Fruit fly (Drosophila melanogaster) whole organism, pupa: ENCODE measurements around the gene CG45011.

Source experiments
- CG10348 ChIP-seq: fragments of 200-800 bp; sonication (Bioruptor generic); IDR thresholded peaks from 2 replicates; pipeline ENCODE4 v1.3.6; 2022; ENCODE audit warnings: missing biosample characterization, missing genetic modification characterization
- CG12605 ChIP-seq: fragments of 200-800 bp; sonication (Bioruptor generic); IDR thresholded peaks from 2 replicates; pipeline ENCODE4 v1.3.6; 2022; ENCODE audit warnings: missing biosample characterization, missing genetic modification characterization
- CG13204 ChIP-seq: fragments of 200-800 bp; sonication (Bioruptor generic); optimal IDR thresholded peaks from 2 replicates; lab custom pipeline; 2018; ENCODE audit warnings: missing biosample characterization, mild to moderate bottlenecking, missing genetic modification characterization, moderate library complexity
- CG14655 ChIP-seq: fragments of 200-800 bp; sonication (Bioruptor generic); optimal IDR thresholded peaks from 3 replicates; lab custom pipeline; 2017; ENCODE audit warnings: mild to moderate bottlenecking, missing biosample characterization, missing genetic modification reagents, missing genetic modification characterization
- CG15710 ChIP-seq: fragments of 200-800 bp; sonication (Bioruptor generic); optimal IDR thresholded peaks from 2 replicates; lab custom pipeline; 2018; ENCODE audit warnings: missing biosample characterization, mild to moderate bottlenecking, missing genetic modification characterization, moderate library complexity
- CG17806 ChIP-seq: fragments of 200-800 bp; sonication (Bioruptor generic); optimal IDR thresholded peaks from 2 replicates; lab custom pipeline; 2018; ENCODE audit warnings: missing biosample characterization, mild to moderate bottlenecking, missing genetic modification characterization, moderate library complexity
- CG32121 ChIP-seq: fragments of 200-800 bp; sonication (Bioruptor generic); IDR thresholded peaks from 2 replicates; pipeline ENCODE4 v1.3.6; 2022; ENCODE audit warnings: missing biosample characterization, missing genetic modification characterization
- CG34367 ChIP-seq: fragments of 200-800 bp; sonication (Bioruptor generic); optimal IDR thresholded peaks from 2 replicates; lab custom pipeline; 2018; ENCODE audit warnings: missing biosample characterization, mild to moderate bottlenecking, missing genetic modification characterization
- CG4496 ChIP-seq: fragments of 200-800 bp; sonication (Bioruptor generic); IDR thresholded peaks from 3 replicates; pipeline ENCODE4 v1.3.6; 2022; ENCODE audit warnings: missing biosample characterization, missing genetic modification characterization
- CG8159 ChIP-seq: fragments of 200-800 bp; sonication (Bioruptor generic); optimal IDR thresholded peaks from 3 replicates; lab custom pipeline; 2018; ENCODE audit warnings: missing biosample characterization, mild to moderate bottlenecking, missing genetic modification characterization, moderate library complexity
- CG8301 ChIP-seq: fragments of 200-800 bp; sonication (Bioruptor generic); optimal IDR thresholded peaks from 2 replicates; lab custom pipeline; 2018; ENCODE audit warnings: missing biosample characterization, mild to moderate bottlenecking, missing genetic modification characterization
- CG9948 ChIP-seq: fragments of 200-800 bp; sonication (Bioruptor generic); optimal IDR thresholded peaks from 2 replicates; lab custom pipeline; 2018; ENCODE audit warnings: missing biosample characterization, mild to moderate bottlenecking, missing genetic modification characterization, moderate library complexity
- D1 ChIP-seq: fragments of 200-800 bp; sonication (Bioruptor generic); optimal IDR thresholded peaks from 2 replicates; lab custom pipeline; 2018; ENCODE audit warnings: missing biosample characterization, mild to moderate bottlenecking, missing genetic modification characterization, moderate library complexity
- EcR ChIP-seq: fragments of 200-800 bp; sonication (Bioruptor generic); optimal IDR thresholded peaks from 3 replicates; lab custom pipeline; 2019; ENCODE audit warnings: missing biosample characterization, missing genetic modification characterization, mild to moderate bottlenecking, moderate library complexity, missing genetic modification reagents
- Ets98B ChIP-seq: fragments of 200-800 bp; sonication (Bioruptor generic); IDR thresholded peaks from 2 replicates; pipeline ENCODE4 v1.3.6; 2022; ENCODE audit warnings: missing biosample characterization, missing genetic modification characterization
- Pif1A ChIP-seq: fragments of 200-800 bp; sonication (Bioruptor generic); optimal IDR thresholded peaks from 3 replicates; lab custom pipeline; 2016; ENCODE audit warnings: missing biosample characterization, missing genetic modification characterization
- Pif1B ChIP-seq: fragments of 200-800 bp; sonication (Bioruptor generic); optimal IDR thresholded peaks from 3 replicates; lab custom pipeline; 2016; ENCODE audit warnings: missing biosample characterization, missing genetic modification characterization
- Snoo ChIP-seq: fragments of 200-800 bp; sonication (Bioruptor generic); optimal IDR thresholded peaks from 3 replicates; lab custom pipeline; 2017; ENCODE audit warnings: missing biosample characterization, mild to moderate bottlenecking, missing genetic modification characterization, inconsistent platforms
- fd96Ca ChIP-seq: fragments of 200-800 bp; sonication (Bioruptor generic); IDR thresholded peaks from 3 replicates; pipeline ENCODE4 v1.3.6; 2022; ENCODE audit warnings: missing biosample characterization, missing genetic modification characterization
- gl ChIP-seq: fragments of 200-800 bp; sonication (Bioruptor generic); optimal IDR thresholded peaks from 2 replicates; lab custom pipeline; 2018; ENCODE audit warnings: missing biosample characterization, mild to moderate bottlenecking, missing genetic modification characterization
- rn ChIP-seq: fragments of 200-800 bp; sonication (Bioruptor generic); IDR thresholded peaks from 2 replicates; pipeline ENCODE4 v1.3.6; 2022; ENCODE audit warnings: missing biosample characterization, missing genetic modification characterization

Gene CG45011

dm6 chr2L:11808327-11808701 lies 25.6 kb upstream of the CG45011 start:
- TF ChIP-seq gl (tag; lab: Kevin White, UChicago) (no peak), CG13204 (GFP tag; lab: Kevin White, UChicago) (no peak), Pif1B (GFP tag; lab: Kevin White, UChicago) (no peak), fd96Ca (GFP tag; lab: Robert Waterston, UW) (no peak), Snoo (tag; lab: Kevin White, UChicago) (no peak), CG9948 (tag; lab: Kevin White, UChicago) (no peak)

dm6 chr2L:11808702-11809583 lies 24.9 kb upstream of the CG45011 start, which contains the start of gene crol:
TSS of gene crol (minus strand) at chr2L:11809438.
- TF ChIP-seq D1 (tag; lab: Kevin White, UChicago): peak; percentile 39
- no peak for TF ChIP-seq gl (tag; lab: Kevin White, UChicago)
- no peak for TF ChIP-seq CG14655 (GFP tag; lab: Kevin White, UChicago)
- TF ChIP-seq CG32121 (GFP tag; lab: Robert Waterston, UW): peak; percentile 34; the same call in 1 of the 2 replicates
- TF ChIP-seq CG9948 (tag; lab: Kevin White, UChicago): no peak
- no peak for TF ChIP-seq Pif1A (GFP tag; lab: Kevin White, UChicago)
- TF ChIP-seq fd96Ca (GFP tag; lab: Robert Waterston, UW): peak; percentile 64; the same call in 1 of the 3 replicates
- no peak for TF ChIP-seq rn
- TF ChIP-seq CG13204 (GFP tag; lab: Kevin White, UChicago): peak; percentile 84
- TF ChIP-seq CG8159 (tag; lab: Kevin White, UChicago): no peak
- peak; percentile 48; the same call in 1 of the 3 replicates for TF ChIP-seq CG4496 (GFP tag; lab: Robert Waterston, UW)
- TF ChIP-seq CG17806 (tag; lab: Kevin White, UChicago): no peak
- no peak for TF ChIP-seq CG8301 (tag; lab: Kevin White, UChicago)
- no peak for TF ChIP-seq CG15710 (tag; lab: Kevin White, UChicago)
- TF ChIP-seq CG12605 (GFP tag; lab: Robert Waterston, UW): peak; percentile 54
- TF ChIP-seq Snoo (tag; lab: Kevin White, UChicago): no peak
- TF ChIP-seq CG10348 (GFP tag; lab: Robert Waterston, UW): no peak
- TF ChIP-seq Ets98B (GFP tag; lab: Robert Waterston, UW): peak; percentile 19; the same call in 1 of the 2 replicates
- peak; percentile 9 for TF ChIP-seq EcR
- no peak for TF ChIP-seq CG34367
- TF ChIP-seq Pif1B (GFP tag; lab: Kevin White, UChicago): no peak

dm6 chr2L:11809823-11810222 lies 24.1 kb upstream of the CG45011 start:
- no peak for TF ChIP-seq CG34367
- no peak for TF ChIP-seq Snoo (tag; lab: Kevin White, UChicago)
- no peak for TF ChIP-seq Pif1A (GFP tag; lab: Kevin White, UChicago)
- no peak for TF ChIP-seq rn
- TF ChIP-seq CG32121 (GFP tag; lab: Robert Waterston, UW): no peak
- no peak for TF ChIP-seq CG8301 (tag; lab: Kevin White, UChicago)
- TF ChIP-seq EcR: no peak
- no peak for TF ChIP-seq CG4496 (GFP tag; lab: Robert Waterston, UW)
- no peak for TF ChIP-seq CG15710 (tag; lab: Kevin White, UChicago)
- no peak for TF ChIP-seq CG13204 (GFP tag; lab: Kevin White, UChicago)
- no peak for TF ChIP-seq gl (tag; lab: Kevin White, UChicago)
- no peak for TF ChIP-seq D1 (tag; lab: Kevin White, UChicago)

- no peak for TF ChIP-seq rn
- TF ChIP-seq CG9948 (tag; lab: Kevin White, UChicago): no peak
- no peak for TF ChIP-seq fd96Ca (GFP tag; lab: Robert Waterston, UW)
- TF ChIP-seq Pif1A (GFP tag; lab: Kevin White, UChicago): no peak
- no peak for TF ChIP-seq Ets98B (GFP tag; lab: Robert Waterston, UW)
- TF ChIP-seq CG8301 (tag; lab: Kevin White, UChicago): peak; percentile 18
- no peak for TF ChIP-seq CG10348 (GFP tag; lab: Robert Waterston, UW)
- peak; percentile 26 for TF ChIP-seq CG14655 (GFP tag; lab: Kevin White, UChicago)
- no peak for TF ChIP-seq D1 (tag; lab: Kevin White, UChicago)
- TF ChIP-seq CG32121 (GFP tag; lab: Robert Waterston, UW): 0 out of 2 replicates have a peak, but pooled peaks have one; percentile 13
- no peak for TF ChIP-seq gl (tag; lab: Kevin White, UChicago)
Measured at dm6 chr2L:11812781-11813664, 20.9 kb upstream of the CG45011 start.

- TF ChIP-seq Pif1B (GFP tag; lab: Kevin White, UChicago) (no peak), CG10348 (GFP tag; lab: Robert Waterston, UW) (no peak), CG34367 (no peak), Pif1A (GFP tag; lab: Kevin White, UChicago) (no peak), CG8159 (tag; lab: Kevin White, UChicago) (peak; percentile 1), Ets98B (GFP tag; lab: Robert Waterston, UW) (no peak), gl (tag; lab: Kevin White, UChicago) (no peak), Snoo (tag; lab: Kevin White, UChicago) (no peak)
Measured at dm6 chr2L:11813665-11814087, 20.2 kb upstream of the CG45011 start, which contains the start of gene CycY. TSS of gene CycY (minus strand) at chr2L:11813780.
